Fruit fly (Drosophila melanogaster) whole organism, embryonic: ENCODE measurements around the gene CG7483.

Experiments used
- Aef1 ChIP-seq: fragments of 200-800 bp; sonication (Bioruptor generic); IDR thresholded peaks from 3 replicates; pipeline ENCODE4 v1.3.6; 2022; ENCODE audit warnings: missing biosample characterization, missing genetic modification characterization
- Bgb ChIP-seq: fragments of 200-800 bp; sonication (Bioruptor generic); IDR thresholded peaks from 2 replicates; pipeline ENCODE4 v1.3.6; 2022; ENCODE audit warnings: missing biosample characterization, missing genetic modification characterization; ENCODE audit not compliant: partially characterized antibody
- Blimp-1 ChIP-seq: fragments of 200-800 bp; sonication (Bioruptor generic); optimal IDR thresholded peaks from 3 replicates; lab custom pipeline; 2018; ENCODE audit warnings: missing biosample characterization, missing genetic modification characterization, mild to moderate bottlenecking, moderate library complexity, missing genetic modification reagents
- CG10321 ChIP-seq: fragments of 200-800 bp; sonication (Bioruptor generic); IDR thresholded peaks from 2 replicates; pipeline ENCODE4 v1.3.6; 2022; ENCODE audit warnings: missing biosample characterization, missing genetic modification characterization
- CG11560 ChIP-seq: fragments of 200-800 bp; sonication (Bioruptor generic); IDR thresholded peaks from 3 replicates; pipeline ENCODE4 v1.3.6; 2022; ENCODE audit warnings: missing biosample characterization, missing genetic modification characterization
- CG12071 ChIP-seq: fragments of 200-800 bp; sonication (Bioruptor generic); optimal IDR thresholded peaks from 3 replicates; lab custom pipeline; 2018; ENCODE audit warnings: missing biosample characterization, mild to moderate bottlenecking, missing genetic modification characterization
- CG12299 ChIP-seq: fragments of 200-800 bp; sonication (Bioruptor generic); optimal IDR thresholded peaks from 2 replicates; lab custom pipeline; 2018; ENCODE audit warnings: missing biosample characterization, mild to moderate bottlenecking, missing genetic modification characterization
- CG16813 ChIP-seq: fragments of 200-800 bp; sonication (Bioruptor generic); IDR thresholded peaks from 3 replicates; pipeline ENCODE4 v1.3.6; 2022; ENCODE audit warnings: missing biosample characterization, missing genetic modification characterization; ENCODE audit not compliant: partially characterized antibody
- CG17568 ChIP-seq: fragments of 200-800 bp; sonication (Bioruptor generic); optimal IDR thresholded peaks from 2 replicates; lab custom pipeline; 2018; ENCODE audit warnings: missing biosample characterization, mild to moderate bottlenecking, missing genetic modification characterization, moderate library complexity
- CG17612 ChIP-seq: fragments of 200-800 bp; sonication (Bioruptor generic); IDR thresholded peaks from 2 replicates; pipeline ENCODE4 v1.3.6; 2022; ENCODE audit warnings: missing biosample characterization, missing genetic modification characterization
- CG1832 ChIP-seq: fragments of 200-800 bp; sonication (Bioruptor generic); optimal IDR thresholded peaks from 2 replicates; lab custom pipeline; 2017; ENCODE audit warnings: missing biosample characterization, mild to moderate bottlenecking, missing genetic modification characterization, inconsistent platforms
- CG18764 ChIP-seq: fragments of 200-800 bp; sonication (Bioruptor generic); optimal IDR thresholded peaks from 3 replicates; lab custom pipeline; 2016; ENCODE audit warnings: missing biosample characterization, missing genetic modification characterization
- CG32532 ChIP-seq: fragments of 200-800 bp; sonication (Bioruptor generic); IDR thresholded peaks from 2 replicates; pipeline ENCODE4 v1.3.6; 2022; ENCODE audit warnings: missing biosample characterization, missing genetic modification characterization
- CG33557 ChIP-seq: fragments of 200-800 bp; sonication (Bioruptor generic); optimal IDR thresholded peaks from 2 replicates; lab custom pipeline; 2019; ENCODE audit warnings: missing biosample characterization, mild to moderate bottlenecking, missing genetic modification characterization, moderate library complexity
- CG4404 ChIP-seq: fragments of 200-800 bp; sonication (Bioruptor generic); IDR thresholded peaks from 2 replicates; pipeline ENCODE4 v1.3.6; 2022; ENCODE audit warnings: missing biosample characterization, missing genetic modification characterization
- CG6765 ChIP-seq: fragments of 200-800 bp; sonication (Bioruptor generic); optimal IDR thresholded peaks from 3 replicates; lab custom pipeline; 2017; ENCODE audit warnings: missing biosample characterization, mild to moderate bottlenecking, missing genetic modification characterization
- CG8924 ChIP-seq: fragments of 200-800 bp; optimal IDR thresholded peaks from 3 replicates; lab custom pipeline; 2019; ENCODE audit warnings: missing biosample characterization, mild to moderate bottlenecking, missing genetic modification characterization, moderate library complexity
- HLHmδ ChIP-seq: fragments of 200-800 bp; sonication (Bioruptor generic); optimal IDR thresholded peaks from 2 replicates; lab custom pipeline; 2018; ENCODE audit warnings: missing biosample characterization, mild to moderate bottlenecking, missing genetic modification characterization, moderate library complexity
- Hey ChIP-seq: fragments of 200-800 bp; sonication (Bioruptor generic); optimal IDR thresholded peaks from 3 replicates; lab custom pipeline; 2018; ENCODE audit warnings: missing biosample characterization, mild to moderate bottlenecking, missing genetic modification characterization
- Jarid2 ChIP-seq: fragments of 200-800 bp; sonication (Bioruptor generic); optimal IDR thresholded peaks from 3 replicates; lab custom pipeline; 2017; ENCODE audit warnings: mild to moderate bottlenecking, missing biosample characterization, missing genetic modification reagents, missing genetic modification characterization
- MESR4 ChIP-seq: fragments of 200-800 bp; sonication (Bioruptor generic); optimal IDR thresholded peaks from 2 replicates; lab custom pipeline; 2018; ENCODE audit warnings: missing biosample characterization, mild to moderate bottlenecking, missing genetic modification characterization, moderate library complexity
- Ptx1 ChIP-seq: fragments of 200-800 bp; sonication (Bioruptor generic); IDR thresholded peaks from 2 replicates; pipeline ENCODE4 v1.3.6; 2022; ENCODE audit warnings: missing biosample characterization, missing genetic modification characterization
- Rfx ChIP-seq: fragments of 200-800 bp; sonication (Bioruptor generic); IDR thresholded peaks from 2 replicates; pipeline ENCODE4 v1.3.6; 2022; ENCODE audit warnings: missing biosample characterization, missing genetic modification characterization
- Six4 ChIP-seq: fragments of 200-800 bp; sonication (Bioruptor generic); optimal IDR thresholded peaks from 2 replicates; lab custom pipeline; 2016; ENCODE audit warnings: missing biosample characterization, missing genetic modification characterization
- Sry-δ ChIP-seq: fragments of 200-800 bp; sonication (Bioruptor generic); optimal IDR thresholded peaks from 2 replicates; lab custom pipeline; 2016; ENCODE audit warnings: missing biosample characterization, missing genetic modification characterization
- Trl ChIP-seq, 3 experiments: fragments of >200 bp in 2 of 3; fragments of 200-800 bp in 1 of 3; sonication (Bioruptor generic) in 1 of 3; optimal IDR thresholded peaks; 2 replicates in 1 of 3; 3 replicates in 2 of 3; lab custom pipeline; 2016 to 2017; ENCODE audit warnings: missing biosample characterization in 1 of 3, missing genetic modification characterization in 1 of 3
- Usf ChIP-seq: fragments of 200-800 bp; sonication (Bioruptor generic); optimal IDR thresholded peaks from 2 replicates; lab custom pipeline; 2017; ENCODE audit warnings: missing genotype, missing biosample characterization, missing genetic modification characterization
- YL-1 ChIP-seq: fragments of 200-800 bp; sonication (Bioruptor generic); optimal IDR thresholded peaks from 3 replicates; lab custom pipeline; 2017; ENCODE audit warnings: missing biosample characterization, mild to moderate bottlenecking, missing genetic modification characterization
- abd-A ChIP-seq: fragments of 200-800 bp; sonication (Bioruptor generic); optimal IDR thresholded peaks from 3 replicates; lab custom pipeline; 2019; ENCODE audit warnings: missing biosample characterization, mild to moderate bottlenecking, missing genetic modification characterization, moderate library complexity
- bab2 ChIP-seq: fragments of 200-800 bp; sonication (Bioruptor generic); optimal IDR thresholded peaks from 2 replicates; lab custom pipeline; 2016; ENCODE audit warnings: missing biosample characterization, missing genetic modification characterization
- bigmax ChIP-seq: fragments of 200-800 bp; sonication (Bioruptor generic); optimal IDR thresholded peaks from 2 replicates; lab custom pipeline; 2018; ENCODE audit warnings: missing biosample characterization, mild to moderate bottlenecking, missing genetic modification characterization
- ci ChIP-seq: fragments of 200-800 bp; sonication (Bioruptor generic); IDR thresholded peaks from 3 replicates; pipeline ENCODE4 v1.3.6; 2022; ENCODE audit warnings: missing biosample characterization, missing genetic modification characterization
- crol ChIP-seq: fragments of 200-800 bp; sonication (Bioruptor generic); IDR thresholded peaks from 2 replicates; pipeline ENCODE4 v1.3.6; 2022; ENCODE audit warnings: missing biosample characterization, missing genetic modification characterization
- danr ChIP-seq: fragments of 200-800 bp; sonication (Bioruptor generic); IDR thresholded peaks from 2 replicates; pipeline ENCODE4 v1.3.6; 2022; ENCODE audit warnings: missing biosample characterization, missing genetic modification characterization
- dm ChIP-seq: fragments of 200-800 bp; sonication (Bioruptor generic); optimal IDR thresholded peaks from 3 replicates; lab custom pipeline; 2016; ENCODE audit warnings: missing biosample characterization, missing genetic modification characterization
- dmrt11E ChIP-seq: fragments of 200-800 bp; sonication (Bioruptor generic); optimal IDR thresholded peaks from 3 replicates; lab custom pipeline; 2018; ENCODE audit warnings: missing biosample characterization, mild to moderate bottlenecking, missing genetic modification characterization, moderate library complexity
- gfzf ChIP-seq: fragments of 200-800 bp; sonication (Bioruptor generic); optimal IDR thresholded peaks from 2 replicates; lab custom pipeline; 2016; ENCODE audit warnings: missing biosample characterization, mild to moderate bottlenecking, missing genetic modification characterization, moderate library complexity
- grau ChIP-seq: fragments of 200-800 bp; optimal IDR thresholded peaks from 3 replicates; lab custom pipeline; 2019; ENCODE audit warnings: missing biosample characterization, mild to moderate bottlenecking, missing genetic modification characterization, moderate library complexity
- h ChIP-seq: fragments of >200 bp; optimal IDR thresholded peaks from 2 replicates; lab custom pipeline; 2017
- insv ChIP-seq, 2 experiments: fragments of 200-800 bp; sonication (Bioruptor generic); optimal IDR thresholded peaks; 3 replicates each; lab custom pipeline; 2016 to 2018; ENCODE audit warnings: missing biosample characterization in 2 of 2, missing genetic modification characterization in 2 of 2
- jigr1 ChIP-seq: fragments of 200-800 bp; sonication (Bioruptor generic); IDR thresholded peaks from 3 replicates; pipeline ENCODE4 v1.3.6; 2022; ENCODE audit warnings: missing biosample characterization, missing genetic modification characterization
- luna ChIP-seq: fragments of 200-800 bp; sonication (Bioruptor generic); optimal IDR thresholded peaks from 2 replicates; lab custom pipeline; 2016; ENCODE audit warnings: missing biosample characterization, missing genetic modification characterization
- nerfin-2 ChIP-seq: fragments of 200-800 bp; sonication (Bioruptor generic); IDR thresholded peaks from 2 replicates; pipeline ENCODE4 v1.3.6; 2022; ENCODE audit warnings: missing biosample characterization, missing genetic modification characterization; ENCODE audit not compliant: partially characterized antibody
- pros ChIP-seq: fragments of 200-800 bp; sonication (Bioruptor generic); optimal IDR thresholded peaks from 3 replicates; lab custom pipeline; 2019; ENCODE audit warnings: missing biosample characterization, mild to moderate bottlenecking, missing genetic modification characterization, moderate library complexity
- ro ChIP-seq: fragments of 200-800 bp; sonication (Bioruptor generic); IDR thresholded peaks from 2 replicates; pipeline ENCODE4 v1.3.6; 2022; ENCODE audit warnings: missing biosample characterization, missing genetic modification characterization
- tx ChIP-seq: fragments of 200-800 bp; sonication (Bioruptor generic); optimal IDR thresholded peaks from 2 replicates; lab custom pipeline; 2016; ENCODE audit warnings: missing biosample characterization, missing genetic modification characterization
- vvl ChIP-seq: fragments of 200-800 bp; sonication (Bioruptor generic); IDR thresholded peaks from 2 replicates; pipeline ENCODE4 v1.3.6; 2022; ENCODE audit warnings: missing biosample characterization, missing genetic modification characterization
- wor ChIP-seq: fragments of 200-800 bp; sonication (Bioruptor generic); IDR thresholded peaks from 2 replicates; pipeline ENCODE4 v1.3.6; 2022; ENCODE audit warnings: missing biosample characterization, missing genetic modification characterization
- zen ChIP-seq: fragments of 200-800 bp; sonication (Bioruptor generic); optimal IDR thresholded peaks from 3 replicates; lab custom pipeline; 2018; ENCODE audit warnings: missing biosample characterization, mild to moderate bottlenecking, missing genetic modification characterization, moderate library complexity
- zen2 ChIP-seq: fragments of 200-800 bp; sonication (Bioruptor generic); IDR thresholded peaks from 3 replicates; pipeline ENCODE4 v1.3.6; 2022; ENCODE audit warnings: missing biosample characterization, missing genetic modification characterization; ENCODE audit not compliant: partially characterized antibody

CG7483 gene

dm6 chr3R:8340675-8341275 lies 27.8 kb downstream of the CG7483 start, which contains the start of the genes COX7A and Arl2 (continued):
- TF ChIP-seq YL-1 (peak; percentile 96), Six4 (GFP tag; lab: Kevin White, UChicago) (no peak), Aef1 (no peak), MESR4 (GFP tag; lab: Kevin White, UChicago) (peak; percentile 98), Usf (GFP tag; lab: Kevin White, UChicago) (no peak), HLHmδ (GFP tag; lab: Kevin White, UChicago) (no peak), nerfin-2 (GFP tag; lab: Robert Waterston, UW) (peak; percentile 89), ro (GFP tag; lab: Robert Waterston, UW) (no peak), dm (peak; percentile 23), Jarid2 (GFP tag; lab: Kevin White, UChicago) (no peak), zen2 (peak; percentile 95), CG16813 (peak; percentile 91), gfzf (GFP tag; lab: Kevin White, UChicago) (peak; percentile 42), Blimp-1 (no peak), CG4404 (GFP tag; lab: Robert Waterston, UW) (no peak), zen (no peak), h (lab: Kevin White, UChicago) (no peak), CG17612 (GFP tag; lab: Robert Waterston, UW) (no peak), CG32532 (GFP tag; lab: Robert Waterston, UW) (peak; percentile 47; the same call in 1 of the 2 replicates), CG17568 (GFP tag; lab: Kevin White, UChicago) (no peak), wor (GFP tag; lab: Robert Waterston, UW) (no peak), grau (tag; lab: Kevin White, UChicago) (no peak), Bgb (peak; percentile 96), bigmax (GFP tag; lab: Kevin White, UChicago) (peak; percentile 26), CG18764 (GFP tag; lab: Kevin White, UChicago) (no peak), pros (GFP tag; lab: Kevin White, UChicago) (no peak), insv (GFP tag; optimal IDR thresholded peaks at IDR 0.05; lab: Kevin White, UChicago) (peak in 1 of 2 experiments; percentile 1), Hey (tag; lab: Kevin White, UChicago) (no peak), CG12299 (tag; lab: Kevin White, UChicago) (no peak), Ptx1 (no peak), abd-A (tag; lab: Kevin White, UChicago) (no peak), Trl (optimal IDR thresholded peaks at IDR 0.05; lab: Kevin White, UChicago) (no peak), Trl (GFP tag; optimal IDR thresholded peaks at IDR 0.05; lab: Kevin White, UChicago) (no peak), Rfx (GFP tag; lab: Robert Waterston, UW) (no peak), crol (GFP tag; lab: Robert Waterston, UW) (no peak), vvl (0 out of 2 replicates have a peak, but pooled peaks have one; percentile 39), CG12071 (GFP tag; lab: Kevin White, UChicago) (no peak), ci (GFP tag; lab: Robert Waterston, UW) (no peak), CG6765 (GFP tag; lab: Kevin White, UChicago) (no peak), luna (GFP tag; lab: Kevin White, UChicago) (no peak), tx (peak; percentile 31), CG33557 (no peak), CG1832 (GFP tag; lab: Kevin White, UChicago) (no peak), bab2 (GFP tag; lab: Kevin White, UChicago) (no peak), jigr1 (GFP tag; lab: Robert Waterston, UW) (peak; percentile 27; the same call in 1 of the 3 replicates), Sry-δ (peak; percentile 78), CG11560 (tag; lab: Robert Waterston, UW) (no peak), danr (GFP tag; lab: Robert Waterston, UW) (no peak), dmrt11E (no peak), CG8924 (peak; percentile 77), CG10321 (GFP tag; lab: Robert Waterston, UW) (no peak)
